Fruit fly (Drosophila melanogaster) whole organism, embryonic: ENCODE data around the gene CG33702.
A peak's percentile ranks its signal among the peaks of the same experiment; 100 is the strongest.

ENCODE experiments used
- ATbp ChIP-seq: fragments of 200-800 bp; sonication (Bioruptor generic); optimal IDR thresholded peaks from 2 replicates; lab custom pipeline; 2017; ENCODE audit warnings: missing biosample characterization, mild to moderate bottlenecking, missing genetic modification characterization, missing genetic modification reagents
- Asciz ChIP-seq: fragments of 200-800 bp; sonication (Bioruptor generic); optimal IDR thresholded peaks from 2 replicates; lab custom pipeline; 2017; ENCODE audit warnings: missing biosample characterization, mild to moderate bottlenecking, missing genetic modification characterization, missing genetic modification reagents
- CG10431 ChIP-seq: fragments of 200-800 bp; sonication (Bioruptor generic); optimal IDR thresholded peaks from 3 replicates; lab custom pipeline; 2018; ENCODE audit warnings: missing biosample characterization, mild to moderate bottlenecking, missing genetic modification characterization
- CG11085 ChIP-seq: fragments of 200-800 bp; sonication (Bioruptor generic); IDR thresholded peaks from 2 replicates; pipeline ENCODE4 v1.3.6; 2022; ENCODE audit warnings: missing biosample characterization, missing genetic modification characterization
- CG11560 ChIP-seq: fragments of 200-800 bp; sonication (Bioruptor generic); IDR thresholded peaks from 3 replicates; pipeline ENCODE4 v1.3.6; 2022; ENCODE audit warnings: missing biosample characterization, missing genetic modification characterization
- CG12071 ChIP-seq: fragments of 200-800 bp; sonication (Bioruptor generic); optimal IDR thresholded peaks from 3 replicates; lab custom pipeline; 2018; ENCODE audit warnings: missing biosample characterization, mild to moderate bottlenecking, missing genetic modification characterization
- CG12391 ChIP-seq: fragments of 200-800 bp; sonication (Bioruptor generic); optimal IDR thresholded peaks from 3 replicates; lab custom pipeline; 2018; ENCODE audit warnings: missing biosample characterization, mild to moderate bottlenecking, missing genetic modification characterization, moderate library complexity
- CG12744 ChIP-seq: fragments of 200-800 bp; sonication (Bioruptor generic); optimal IDR thresholded peaks from 2 replicates; lab custom pipeline; 2016; ENCODE audit warnings: missing biosample characterization, missing genetic modification characterization
- CG13287 ChIP-seq: fragments of 200-800 bp; sonication (Bioruptor generic); IDR thresholded peaks from 2 replicates; pipeline ENCODE4 v1.3.6; 2022; ENCODE audit warnings: missing biosample characterization, missing genetic modification characterization; ENCODE audit not compliant: partially characterized antibody
- CG15601 ChIP-seq: fragments of 200-800 bp; sonication (Bioruptor generic); optimal IDR thresholded peaks from 3 replicates; lab custom pipeline; 2019; ENCODE audit warnings: missing biosample characterization, mild to moderate bottlenecking, missing genetic modification characterization, moderate library complexity
- CG16779 ChIP-seq: fragments of 200-800 bp; sonication (Bioruptor generic); IDR thresholded peaks from 2 replicates; pipeline ENCODE4 v1.3.6; 2022; ENCODE audit warnings: missing biosample characterization, missing genetic modification characterization
- CG16813 ChIP-seq: fragments of 200-800 bp; sonication (Bioruptor generic); IDR thresholded peaks from 3 replicates; pipeline ENCODE4 v1.3.6; 2022; ENCODE audit warnings: missing biosample characterization, missing genetic modification characterization; ENCODE audit not compliant: partially characterized antibody
- CG17328 ChIP-seq: fragments of 200-800 bp; sonication (Bioruptor generic); IDR thresholded peaks from 2 replicates; pipeline ENCODE4 v1.3.6; 2022; ENCODE audit warnings: missing biosample characterization, missing genetic modification characterization
- CG18619 ChIP-seq: fragments of 200-800 bp; sonication (Bioruptor generic); optimal IDR thresholded peaks from 3 replicates; lab custom pipeline; 2017; ENCODE audit warnings: missing biosample characterization, mild to moderate bottlenecking, missing genetic modification characterization
- CG2116 ChIP-seq: fragments of 200-800 bp; sonication (Bioruptor generic); optimal IDR thresholded peaks from 3 replicates; lab custom pipeline; 2018; ENCODE audit warnings: missing biosample characterization, mild to moderate bottlenecking, missing genetic modification characterization
- CG2678 ChIP-seq: fragments of 200-800 bp; sonication (Bioruptor generic); optimal IDR thresholded peaks from 3 replicates; lab custom pipeline; 2019; ENCODE audit warnings: missing biosample characterization, mild to moderate bottlenecking, missing genetic modification characterization, moderate library complexity
- CG30020 ChIP-seq: fragments of 200-800 bp; optimal IDR thresholded peaks from 2 replicates; lab custom pipeline; 2019; ENCODE audit warnings: missing biosample characterization, mild to moderate bottlenecking, missing genetic modification characterization, moderate library complexity
- CG3163 ChIP-seq: fragments of 200-800 bp; sonication (Bioruptor generic); optimal IDR thresholded peaks from 3 replicates; lab custom pipeline; 2016; ENCODE audit warnings: missing biosample characterization, missing genetic modification characterization
- CG33557 ChIP-seq: fragments of 200-800 bp; sonication (Bioruptor generic); optimal IDR thresholded peaks from 2 replicates; lab custom pipeline; 2019; ENCODE audit warnings: missing biosample characterization, mild to moderate bottlenecking, missing genetic modification characterization, moderate library complexity
- CG34376 ChIP-seq: fragments of 200-800 bp; sonication (Bioruptor generic); optimal IDR thresholded peaks from 2 replicates; lab custom pipeline; 2018; ENCODE audit warnings: missing biosample characterization, mild to moderate bottlenecking, missing genetic modification characterization
- CG3726 ChIP-seq: fragments of 200-800 bp; sonication (Bioruptor generic); IDR thresholded peaks from 3 replicates; pipeline ENCODE4, ENCODE4 v1.3.6; 2022; ENCODE audit warnings: missing biosample characterization, missing genetic modification characterization
- CG42726 ChIP-seq: fragments of 200-800 bp; sonication (Bioruptor generic); IDR thresholded peaks from 2 replicates; pipeline ENCODE4 v1.3.6; 2022; ENCODE audit warnings: missing biosample characterization, missing genetic modification characterization; ENCODE audit not compliant: partially characterized antibody
- CG4282 ChIP-seq: fragments of 200-800 bp; sonication (Bioruptor generic); optimal IDR thresholded peaks from 2 replicates; lab custom pipeline; 2016; ENCODE audit warnings: missing biosample characterization, missing genetic modification characterization
- CG4854 ChIP-seq: fragments of 200-800 bp; sonication (Bioruptor generic); optimal IDR thresholded peaks from 2 replicates; lab custom pipeline; 2016; ENCODE audit warnings: missing biosample characterization, missing genetic modification characterization, inconsistent platforms
- CG7556 ChIP-seq: fragments of 200-800 bp; sonication (Bioruptor generic); optimal IDR thresholded peaks from 2 replicates; lab custom pipeline; 2017; ENCODE audit warnings: missing biosample characterization, mild to moderate bottlenecking, missing genetic modification characterization
- CG8290 ChIP-seq, 3 experiments: fragments of 200-800 bp; sonication (Bioruptor generic); optimal IDR thresholded peaks; 2 replicates each; lab custom pipeline; 2016 to 2019; ENCODE audit warnings: missing biosample characterization in 3 of 3, missing genetic modification characterization in 3 of 3, mild to moderate bottlenecking in 2 of 3, moderate library complexity in 1 of 3
- CG8388 ChIP-seq: fragments of 200-800 bp; sonication (Bioruptor generic); optimal IDR thresholded peaks from 2 replicates; lab custom pipeline; 2019; ENCODE audit warnings: missing biosample characterization, mild to moderate bottlenecking, missing genetic modification characterization, moderate library complexity
- Fer2 ChIP-seq: fragments of 200-800 bp; sonication (Bioruptor generic); optimal IDR thresholded peaks from 2 replicates; lab custom pipeline; 2018; ENCODE audit warnings: missing biosample characterization, mild to moderate bottlenecking, missing genetic modification characterization, moderate library complexity
- Mad ChIP-seq: fragments of 200-800 bp; sonication (Bioruptor generic); optimal IDR thresholded peaks from 2 replicates; lab custom pipeline; 2016; ENCODE audit warnings: missing biosample characterization, missing genetic modification characterization
- Med ChIP-seq: fragments of 200-800 bp; sonication (Bioruptor generic); peaks from one replicate; lab custom pipeline; 2016; ENCODE audit warnings: missing biosample characterization, missing genetic modification characterization, mild to moderate bottlenecking, inconsistent platforms, moderate library complexity
- NK7.1 ChIP-seq: fragments of 200-800 bp; sonication (Bioruptor generic); optimal IDR thresholded peaks from 3 replicates; lab custom pipeline; 2016; ENCODE audit warnings: missing biosample characterization, missing genetic modification characterization
- Nf-YB ChIP-seq: fragments of 200-800 bp; sonication (Bioruptor generic); optimal IDR thresholded peaks from 3 replicates; lab custom pipeline; 2019; ENCODE audit warnings: missing biosample characterization, mild to moderate bottlenecking, missing genetic modification characterization, moderate library complexity
- Stat92E ChIP-seq, 3 experiments: fragments of >200 bp in 2 of 3; fragments of 200-800 bp in 1 of 3; sonication (Bioruptor generic) in 1 of 3; optimal IDR thresholded peaks; 2 replicates each; lab custom pipeline; 2017 to 2019; ENCODE audit warnings: missing biosample characterization in 3 of 3, missing genetic modification characterization in 3 of 3, mild to moderate bottlenecking in 1 of 3, moderate library complexity in 1 of 3
- Tbp ChIP-seq: fragments of >200 bp; optimal IDR thresholded peaks from 2 replicates; lab custom pipeline; 2018; ENCODE audit warnings: missing biosample characterization, missing genetic modification characterization
- Usf ChIP-seq: fragments of 200-800 bp; sonication (Bioruptor generic); optimal IDR thresholded peaks from 2 replicates; lab custom pipeline; 2017; ENCODE audit warnings: missing genotype, missing biosample characterization, missing genetic modification characterization
- abd-A ChIP-seq: fragments of 200-800 bp; sonication (Bioruptor generic); optimal IDR thresholded peaks from 3 replicates; lab custom pipeline; 2019; ENCODE audit warnings: missing biosample characterization, mild to moderate bottlenecking, missing genetic modification characterization, moderate library complexity
- cato ChIP-seq: fragments of 200-800 bp; sonication (Bioruptor generic); optimal IDR thresholded peaks from 2 replicates; lab custom pipeline; 2016; ENCODE audit warnings: missing biosample characterization, missing genetic modification characterization, borderline replicate concordance
- dpn ChIP-seq, 2 experiments: fragments of 200-800 bp; sonication (Bioruptor generic); optimal IDR thresholded peaks; 3 replicates each; lab custom pipeline; 2016; ENCODE audit warnings: missing biosample characterization in 2 of 2, missing genetic modification characterization in 2 of 2
- ewg ChIP-seq: fragments of 200-800 bp; sonication (Bioruptor generic); optimal IDR thresholded peaks from 3 replicates; lab custom pipeline; 2017; ENCODE audit warnings: mild to moderate bottlenecking, missing biosample characterization, missing genetic modification reagents, missing genetic modification characterization
- gcm ChIP-seq: fragments of 200-800 bp; sonication (Bioruptor generic); optimal IDR thresholded peaks from 2 replicates; lab custom pipeline; 2019; ENCODE audit warnings: missing biosample characterization, mild to moderate bottlenecking, missing genetic modification characterization, moderate library complexity
- org-1 ChIP-seq: fragments of 200-800 bp; sonication (Bioruptor generic); optimal IDR thresholded peaks from 2 replicates; lab custom pipeline; 2017; ENCODE audit warnings: missing biosample characterization, missing genetic modification characterization
- pan ChIP-seq, 4 experiments: fragments of >200 bp in 3 of 4; fragments of 200-800 bp in 1 of 4; sonication (Bioruptor generic) in 1 of 4; optimal IDR thresholded peaks in 3 of 4; IDR thresholded peaks in 1 of 4; 2 replicates each; pipeline versions ENCODE4 v1.3.6 to Lab custom; 2017 to 2022; ENCODE audit warnings: missing biosample characterization in 2 of 4, missing genetic modification characterization in 2 of 4, mixed read lengths in 1 of 4
- ranshi ChIP-seq: fragments of 200-800 bp; sonication (Bioruptor generic); IDR thresholded peaks from 2 replicates; pipeline ENCODE4 v1.3.6; 2022; ENCODE audit warnings: missing biosample characterization, missing genetic modification characterization
- sens ChIP-seq: fragments of 200-800 bp; sonication (Bioruptor generic); peaks from one replicate; lab custom pipeline; 2016; ENCODE audit warnings: missing biosample characterization, missing genetic modification characterization
- sug ChIP-seq: fragments of 200-800 bp; optimal IDR thresholded peaks from 2 replicates; lab custom pipeline; 2019; ENCODE audit warnings: missing biosample characterization, mild to moderate bottlenecking, missing genetic modification characterization, moderate library complexity
- zfh1 ChIP-seq: fragments of 200-800 bp; sonication (Bioruptor generic); IDR thresholded peaks from 3 replicates; pipeline ENCODE4 v1.3.6; 2022; ENCODE audit warnings: missing biosample characterization, missing genetic modification characterization

Gene CG33702

DNA sequence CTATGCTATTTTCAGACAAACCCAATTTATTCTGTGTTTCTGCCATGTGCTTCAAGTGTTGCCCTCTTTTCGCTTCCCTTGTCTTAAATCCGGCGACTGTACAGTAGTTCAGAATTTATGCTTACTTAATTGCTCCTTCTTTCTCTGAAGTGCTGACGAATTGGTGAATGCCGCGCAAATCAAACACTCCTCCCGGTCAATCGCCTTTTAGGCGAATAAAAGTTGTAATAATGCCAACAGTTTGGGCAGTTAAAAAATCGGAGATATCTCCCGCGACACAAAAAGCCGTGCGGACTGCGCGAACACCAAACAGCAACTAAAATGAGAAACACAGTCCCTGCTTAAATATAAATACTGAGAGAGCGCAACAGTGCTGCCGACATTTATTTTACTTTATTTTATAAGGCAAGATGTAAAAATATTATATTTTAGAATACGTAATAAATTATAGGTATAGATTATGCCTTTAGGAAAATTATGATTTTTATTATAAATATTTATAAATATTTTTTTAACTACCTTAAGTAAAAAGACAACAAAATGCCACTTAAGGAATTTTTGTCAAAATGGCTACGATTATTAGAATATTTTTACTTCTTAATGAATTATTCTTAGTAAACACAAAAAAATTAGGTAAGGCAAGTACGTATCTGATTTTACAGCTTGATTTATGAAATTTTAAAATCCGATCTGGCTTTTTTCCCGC, 8.0 kb downstream of the CG33702 start, which contains the start of gene path (continued):
- TF ChIP-seq CG12391 (tag; lab: Kevin White, UChicago), result peak; percentile 55
- TF ChIP-seq sens, result peak; percentile 54
- TF ChIP-seq Stat92E (GFP tag; optimal IDR thresholded peaks at IDR 0.05; lab: Kevin White, UChicago), result peak in 1 of 3 experiments; percentile 30
- no peak for TF ChIP-seq pan (optimal IDR thresholded peaks at IDR 0.05; lab: Kevin White, UChicago)
- peak in 1 of 2 experiments; percentile 10 for TF ChIP-seq pan (GFP tag; optimal IDR thresholded peaks at IDR 0.05 in 1 of 2, IDR thresholded peaks at IDR 0.05 in 1 of 2)
- TF ChIP-seq CG4854 (GFP tag; lab: Kevin White, UChicago), result peak; percentile 20
- peak; percentile 10 for TF ChIP-seq Nf-YB
- peak; percentile 28 for TF ChIP-seq CG15601 (tag; lab: Kevin White, UChicago)
- peak; percentile 14 for TF ChIP-seq CG30020 (tag; lab: Kevin White, UChicago)
- no peak for TF ChIP-seq CG3726
- no peak for TF ChIP-seq Fer2 (tag; lab: Kevin White, UChicago)
- TF ChIP-seq Med (GFP tag; lab: Kevin White, UChicago), result peak; percentile 85
- no peak for TF ChIP-seq dpn (GFP tag; optimal IDR thresholded peaks at IDR 0.05; lab: Kevin White, UChicago)
- no peak for TF ChIP-seq CG16813
- TF ChIP-seq CG11085 (GFP tag; lab: Robert Waterston, UW), result 0 out of 2 replicates have a peak, but pooled peaks have one; percentile 18
- peak; percentile 38 for TF ChIP-seq CG4282 (GFP tag; lab: Kevin White, UChicago)
- TF ChIP-seq ATbp (GFP tag; lab: Kevin White, UChicago), result no peak
- TF ChIP-seq CG3163 (GFP tag; lab: Kevin White, UChicago), result peak; percentile 54
- peak; percentile 19 for TF ChIP-seq CG12071 (GFP tag; lab: Kevin White, UChicago)
- peak; percentile 54 for TF ChIP-seq CG7556 (GFP tag; lab: Kevin White, UChicago)
- peak; percentile 19; the same call in 1 of the 2 replicates for TF ChIP-seq ranshi (GFP tag; lab: Robert Waterston, UW)
- peak; percentile 2 for TF ChIP-seq CG10431 (GFP tag; lab: Kevin White, UChicago)
- TF ChIP-seq CG8388 (GFP tag; lab: Kevin White, UChicago), result peak; percentile 58
- peak; percentile 65 for TF ChIP-seq abd-A (tag; lab: Kevin White, UChicago)
- TF ChIP-seq NK7.1 (GFP tag; lab: Kevin White, UChicago), result no peak
- TF ChIP-seq Asciz, result peak; percentile 46
- TF ChIP-seq sug, result peak; percentile 9
- TF ChIP-seq CG16779 (GFP tag; lab: Robert Waterston, UW), result no peak
- TF ChIP-seq Mad, result peak; percentile 46
- TF ChIP-seq gcm, result peak; percentile 14
- no peak for TF ChIP-seq CG2116
- peak; percentile 44; the same call in 1 of the 3 replicates for TF ChIP-seq zfh1 (GFP tag; lab: Robert Waterston, UW)
- TF ChIP-seq Tbp (GFP tag; lab: Kevin White, UChicago), result no peak
- TF ChIP-seq CG33557 (GFP tag; lab: Kevin White, UChicago), result no peak
- no peak for TF ChIP-seq CG12744 (GFP tag; lab: Kevin White, UChicago)
- no peak for TF ChIP-seq org-1 (GFP tag; lab: Kevin White, UChicago)
- TF ChIP-seq CG11560 (tag; lab: Robert Waterston, UW), result no peak
- TF ChIP-seq ewg, result peak; percentile 13
- TF ChIP-seq cato (GFP tag; lab: Kevin White, UChicago), result no peak
- peak; percentile 53 for TF ChIP-seq CG34376 (GFP tag; lab: Kevin White, UChicago)
- peak; percentile 76 for TF ChIP-seq CG2678 (tag; lab: Kevin White, UChicago)
- no peak for TF ChIP-seq Usf
- peak; percentile 17; the same call in 1 of the 2 replicates for TF ChIP-seq CG17328
- TF ChIP-seq CG42726 (GFP tag; lab: Robert Waterston, UW), result peak; percentile 58; the same call in 1 of the 2 replicates
- peak; percentile 42; the same call in 1 of the 2 replicates for TF ChIP-seq CG13287 (GFP tag; lab: Robert Waterston, UW)
- TF ChIP-seq CG18619 (GFP tag; lab: Kevin White, UChicago), result peak; percentile 38
- peak; percentile 26 for TF ChIP-seq CG8290 (GFP tag; optimal IDR thresholded peaks at IDR 0.05; lab: Kevin White, UChicago)
- TF ChIP-seq CG8290 (tag; optimal IDR thresholded peaks at IDR 0.05; lab: Kevin White, UChicago), result peak in 1 of 2 experiments; percentile 77
